Worm (Caenorhabditis elegans) whole organism, late embryonic: Measurements from ENCODE around the gene rps-23.

Experiments
- C08G9.2 ChIP-seq: sonication (generic microtip); optimal IDR thresholded peaks from 2 replicates; lab custom pipeline; 2016; ENCODE audit warnings: mild to moderate bottlenecking, missing genetic modification characterization, moderate library complexity, missing compliant biosample characterization
- C38D4.7 ChIP-seq: fragments of 200-800 bp; sonication (Bioruptor generic); optimal IDR thresholded peaks from 2 replicates; lab custom pipeline; 2018; ENCODE audit warnings: mild to moderate bottlenecking, missing genetic modification characterization, moderate library complexity, missing compliant biosample characterization
- F13H6.1 ChIP-seq: sonication (generic microtip); optimal IDR thresholded peaks from 2 replicates; lab custom pipeline; 2016; ENCODE audit warnings: missing genetic modification characterization, missing compliant biosample characterization
- K02D7.2 ChIP-seq: sonication (generic microtip); optimal IDR thresholded peaks from 2 replicates; lab custom pipeline; 2017; ENCODE audit warnings: mild to moderate bottlenecking, missing genetic modification characterization, missing compliant biosample characterization
- T23F11.4 ChIP-seq: fragments of 200-800 bp; sonication (Bioruptor generic); optimal IDR thresholded peaks from 2 replicates; lab custom pipeline; 2018; ENCODE audit warnings: mild to moderate bottlenecking, missing genetic modification characterization, missing compliant biosample characterization
- Y22D7AL.16 ChIP-seq: sonication (generic microtip); optimal IDR thresholded peaks from 2 replicates; lab custom pipeline; 2016; ENCODE audit warnings: missing genetic modification characterization, missing compliant biosample characterization
- ahr-1 ChIP-seq: sonication (generic microtip); optimal IDR thresholded peaks from 2 replicates; lab custom pipeline; 2016; ENCODE audit warnings: missing genetic modification characterization, missing compliant biosample characterization
- ama-1 ChIP-seq: fragments of 150-350 bp; optimal IDR thresholded peaks from 2 replicates; lab custom pipeline; 2014
- ceh-14 ChIP-seq: sonication (generic microtip); optimal IDR thresholded peaks from 2 replicates; lab custom pipeline; 2016; ENCODE audit warnings: missing genotype, missing genetic modification characterization, missing compliant biosample characterization
- ceh-18 ChIP-seq: sonication (generic microtip); optimal IDR thresholded peaks from 2 replicates; lab custom pipeline; 2016; ENCODE audit warnings: missing genetic modification characterization, missing compliant biosample characterization
- ceh-19 ChIP-seq: fragments of 200-800 bp; sonication (Bioruptor generic); optimal IDR thresholded peaks from 2 replicates; lab custom pipeline; 2018; ENCODE audit warnings: mild to moderate bottlenecking, missing genetic modification characterization, missing compliant biosample characterization
- ceh-2 ChIP-seq: sonication (generic microtip); optimal IDR thresholded peaks from 2 replicates; lab custom pipeline; 2016; ENCODE audit warnings: missing genotype, missing genetic modification characterization, missing compliant biosample characterization
- ceh-22 ChIP-seq: sonication (generic microtip); optimal IDR thresholded peaks from 2 replicates; lab custom pipeline; 2017; ENCODE audit warnings: missing biosample characterization, missing genetic modification characterization
- ceh-24 ChIP-seq: sonication (generic microtip); optimal IDR thresholded peaks from 2 replicates; lab custom pipeline; 2016; ENCODE audit warnings: mild to moderate bottlenecking, missing genetic modification characterization, missing compliant biosample characterization
- ceh-30 ChIP-seq: fragments of 150-350 bp; optimal IDR thresholded peaks from 2 replicates; lab custom pipeline; 2014; ENCODE audit warnings: missing biosample characterization, missing genetic modification characterization
- ceh-31 ChIP-seq: sonication (generic microtip); optimal IDR thresholded peaks from 2 replicates; lab custom pipeline; 2016; ENCODE audit warnings: missing genetic modification characterization, missing compliant biosample characterization
- ceh-34 ChIP-seq: sonication (generic microtip); optimal IDR thresholded peaks from 2 replicates; lab custom pipeline; 2016; ENCODE audit warnings: mild to moderate bottlenecking, missing genetic modification characterization, missing compliant biosample characterization
- ceh-45 ChIP-seq: fragments of 200-800 bp; sonication (Bioruptor generic); IDR thresholded peaks from 2 replicates; pipeline ENCODE4 v1.3.6; 2022; ENCODE audit warnings: missing genetic modification reagents, missing genetic modification characterization, missing compliant biosample characterization
- ceh-48 ChIP-seq: sonication (generic microtip); optimal IDR thresholded peaks from 2 replicates; lab custom pipeline; 2016; ENCODE audit warnings: missing genetic modification characterization, inconsistent platforms, missing compliant biosample characterization
- ceh-6 ChIP-seq: fragments of 200-800 bp; sonication (Bioruptor generic); optimal IDR thresholded peaks from 2 replicates; lab custom pipeline; 2018; ENCODE audit warnings: mild to moderate bottlenecking, missing genetic modification characterization, missing compliant biosample characterization
- ceh-9 ChIP-seq: sonication (generic microtip); optimal IDR thresholded peaks from 2 replicates; lab custom pipeline; 2016; ENCODE audit warnings: mild to moderate bottlenecking, missing genetic modification characterization, inconsistent platforms, missing compliant biosample characterization
- che-1 ChIP-seq: sonication (generic microtip); optimal IDR thresholded peaks from 2 replicates; lab custom pipeline; 2016; ENCODE audit warnings: mild to moderate bottlenecking, missing genetic modification characterization, missing compliant biosample characterization
- dmd-4 ChIP-seq: sonication (generic microtip); optimal IDR thresholded peaks from 2 replicates; lab custom pipeline; 2016; ENCODE audit warnings: borderline replicate concordance, missing genetic modification characterization, missing compliant biosample characterization
- elt-2 ChIP-seq: sonication (generic microtip); optimal IDR thresholded peaks from 2 replicates; lab custom pipeline; 2016; ENCODE audit warnings: missing genetic modification reagents, missing genetic modification characterization, missing compliant biosample characterization
- elt-4 ChIP-seq: sonication (generic microtip); optimal IDR thresholded peaks from 2 replicates; lab custom pipeline; 2016; ENCODE audit warnings: missing genetic modification characterization, missing compliant biosample characterization
- ets-4 ChIP-seq: sonication (generic microtip); optimal IDR thresholded peaks from 2 replicates; lab custom pipeline; 2016; ENCODE audit warnings: missing genetic modification characterization, missing compliant biosample characterization
- fax-1 ChIP-seq: sonication (generic microtip); optimal IDR thresholded peaks from 2 replicates; lab custom pipeline; 2016; ENCODE audit warnings: missing genotype, missing genetic modification characterization, missing compliant biosample characterization
- fkh-6 ChIP-seq: sonication (generic microtip); optimal IDR thresholded peaks from 2 replicates; lab custom pipeline; 2016; ENCODE audit warnings: missing genetic modification characterization, missing compliant biosample characterization
- gmeb-2 ChIP-seq: sonication (generic microtip); optimal IDR thresholded peaks from 2 replicates; lab custom pipeline; 2016; ENCODE audit warnings: missing genetic modification characterization, inconsistent platforms, missing compliant biosample characterization
- hlh-6 ChIP-seq: sonication (generic microtip); optimal IDR thresholded peaks from 2 replicates; lab custom pipeline; 2016; ENCODE audit warnings: missing genotype, missing genetic modification characterization, missing compliant biosample characterization
- hlh-8 ChIP-seq: sonication (generic microtip); optimal IDR thresholded peaks from 2 replicates; lab custom pipeline; 2016; ENCODE audit warnings: missing genotype, missing genetic modification characterization, missing compliant biosample characterization
- lim-6 ChIP-seq: sonication (generic microtip); optimal IDR thresholded peaks from 2 replicates; lab custom pipeline; 2016; ENCODE audit warnings: missing genetic modification characterization, missing compliant biosample characterization
- lin-11 ChIP-seq: fragments of 200-800 bp; sonication (Bioruptor generic); optimal IDR thresholded peaks from 2 replicates; lab custom pipeline; 2018; ENCODE audit warnings: mild to moderate bottlenecking, missing genetic modification characterization, missing compliant biosample characterization
- madf-2 ChIP-seq: sonication (generic microtip); optimal IDR thresholded peaks from 2 replicates; lab custom pipeline; 2017; ENCODE audit warnings: missing genetic modification characterization, missing compliant biosample characterization
- mec-3 ChIP-seq: sonication (generic microtip); optimal IDR thresholded peaks from 2 replicates; lab custom pipeline; 2016; ENCODE audit warnings: borderline replicate concordance, missing genetic modification characterization, missing compliant biosample characterization
- nfya-1 ChIP-seq: sonication (generic microtip); optimal IDR thresholded peaks from 2 replicates; lab custom pipeline; 2017; ENCODE audit warnings: missing genetic modification characterization, mild to moderate bottlenecking, missing compliant biosample characterization, antibody characterized with exemption, moderate library complexity
- npax-4 ChIP-seq: sonication (generic microtip); optimal IDR thresholded peaks from 2 replicates; lab custom pipeline; 2016; ENCODE audit warnings: missing genetic modification characterization, missing compliant biosample characterization
- odd-2 ChIP-seq: sonication (generic microtip); optimal IDR thresholded peaks from 2 replicates; lab custom pipeline; 2017; ENCODE audit warnings: antibody characterized with exemption, mild to moderate bottlenecking, missing genetic modification characterization, missing compliant biosample characterization
- pag-3 ChIP-seq: sonication (generic microtip); optimal IDR thresholded peaks from 2 replicates; lab custom pipeline; 2016; ENCODE audit warnings: missing compliant biosample characterization, missing genetic modification characterization, borderline replicate concordance
- pat-9 ChIP-seq: fragments of 200-800 bp; sonication (Bioruptor generic); optimal IDR thresholded peaks from 2 replicates; lab custom pipeline; 2018; ENCODE audit warnings: mild to moderate bottlenecking, missing genetic modification characterization, moderate library complexity, missing compliant biosample characterization
- pax-1 ChIP-seq: fragments of 150-350 bp; optimal IDR thresholded peaks from 2 replicates; lab custom pipeline; 2014; ENCODE audit warnings: missing biosample characterization, missing genetic modification characterization
- pha-2 ChIP-seq: sonication (generic microtip); optimal IDR thresholded peaks from 2 replicates; lab custom pipeline; 2017; ENCODE audit warnings: mild to moderate bottlenecking, missing genetic modification characterization, missing compliant biosample characterization
- pqm-1 ChIP-seq: sonication (generic microtip); optimal IDR thresholded peaks from 2 replicates; lab custom pipeline; 2016; ENCODE audit warnings: missing genetic modification characterization, missing compliant biosample characterization
- pros-1 ChIP-seq: fragments of 150-350 bp; optimal IDR thresholded peaks from 2 replicates; lab custom pipeline; 2014; ENCODE audit warnings: missing biosample characterization, missing genetic modification reagents, missing genetic modification characterization
- ref-2 ChIP-seq: sonication (generic microtip); optimal IDR thresholded peaks from 2 replicates; lab custom pipeline; 2016; ENCODE audit warnings: missing genetic modification characterization, missing compliant biosample characterization
- rnt-1 ChIP-seq: sonication (generic microtip); optimal IDR thresholded peaks from 2 replicates; lab custom pipeline; 2016; ENCODE audit warnings: missing genetic modification characterization, missing compliant biosample characterization
- sox-2 ChIP-seq: fragments of 200-800 bp; sonication (Bioruptor generic); IDR thresholded peaks from 2 replicates; pipeline ENCODE4 v1.3.6; 2022; ENCODE audit warnings: missing genetic modification reagents, missing genetic modification characterization, missing compliant biosample characterization
- tbx-2 ChIP-seq: sonication (generic microtip); optimal IDR thresholded peaks from 2 replicates; lab custom pipeline; 2016; ENCODE audit warnings: missing genetic modification characterization, missing compliant biosample characterization
- ttx-3 ChIP-seq: sonication (generic microtip); optimal IDR thresholded peaks from 2 replicates; lab custom pipeline; 2016; ENCODE audit warnings: missing genetic modification reagents, missing genetic modification characterization, missing compliant biosample characterization
- unc-55 ChIP-seq: sonication (generic microtip); optimal IDR thresholded peaks from 2 replicates; lab custom pipeline; 2017; ENCODE audit warnings: missing biosample characterization, missing genetic modification reagents, missing genetic modification characterization
- unc-86 ChIP-seq: sonication (generic microtip); optimal IDR thresholded peaks from 2 replicates; lab custom pipeline; 2016; ENCODE audit warnings: missing genetic modification characterization, missing compliant biosample characterization
- zip-5 ChIP-seq: sonication (generic microtip); optimal IDR thresholded peaks from 2 replicates; lab custom pipeline; 2016; ENCODE audit warnings: missing genetic modification characterization, missing compliant biosample characterization
- ztf-16 ChIP-seq: sonication (generic microtip); optimal IDR thresholded peaks from 2 replicates; lab custom pipeline; 2017; ENCODE audit warnings: missing genetic modification characterization, missing compliant biosample characterization

Gene rps-23

ce11 chrIV:12408625-12409024, 17.8 kb upstream of the rps-23 start, which contains the start of gene dsb-1:
TSS of gene dsb-1 (plus strand) at chrIV:12408925.
- TF ChIP-seq elt-4 (tag; lab: Kevin White, UChicago): no peak
- TF ChIP-seq ets-4 (tag; lab: Kevin White, UChicago): no peak
- TF ChIP-seq F13H6.1: no peak
- no peak for TF ChIP-seq ceh-14
- TF ChIP-seq pax-1 (tag; lab: Kevin White, UChicago): no peak
- TF ChIP-seq ceh-34 (tag; lab: Kevin White, UChicago): no peak
- TF ChIP-seq zip-5 (tag; lab: Kevin White, UChicago): no peak
- no peak for TF ChIP-seq madf-2
- no peak for TF ChIP-seq K02D7.2 (tag; lab: Kevin White, UChicago)
- TF ChIP-seq rnt-1 (tag; lab: Kevin White, UChicago): no peak

DNA sequence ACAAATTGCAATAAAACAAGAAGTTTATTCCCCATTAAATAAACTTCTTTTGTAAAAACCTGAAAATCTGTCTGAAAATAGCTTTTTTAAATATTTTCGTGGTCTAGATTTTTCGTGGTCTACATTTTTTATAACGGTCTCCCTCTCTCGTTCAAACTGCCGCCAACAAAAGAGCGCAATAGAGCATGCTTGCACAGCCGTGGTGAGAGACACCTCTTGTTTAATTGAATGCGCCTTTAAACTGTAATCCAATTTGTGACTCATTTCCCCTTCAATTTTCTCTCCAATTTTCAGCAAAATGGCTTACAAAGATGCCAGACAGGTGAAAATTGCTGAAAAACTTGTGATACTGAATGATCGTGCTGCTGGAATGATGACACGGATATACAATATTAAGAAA, 13.3 kb upstream of the rps-23 start, which contains the start of gene gex-3:
Gene gex-3 (plus strand): TSS at position 295 of the 400 bp plus-strand sequence.
- peak; percentile 32 for TF ChIP-seq ref-2 (tag; lab: Kevin White, UChicago)
- no peak for TF ChIP-seq pat-9
- no peak for TF ChIP-seq Y22D7AL.16 (tag; lab: Kevin White, UChicago)
- TF ChIP-seq elt-4 (tag; lab: Kevin White, UChicago): no peak
- no peak for TF ChIP-seq ceh-6 (GFP tag; lab: Kevin White, UChicago)
- TF ChIP-seq ceh-31 (tag; lab: Kevin White, UChicago): peak; percentile 81
- TF ChIP-seq fax-1 (tag; lab: Kevin White, UChicago): no peak
- TF ChIP-seq fkh-6: no peak
- TF ChIP-seq ama-1 (lab: Kevin White, UChicago): no peak
- TF ChIP-seq ceh-24: no peak
- no peak for TF ChIP-seq npax-4 (tag; lab: Kevin White, UChicago)
- no peak for TF ChIP-seq pax-1 (tag; lab: Kevin White, UChicago)
- no peak for TF ChIP-seq ceh-19 (GFP tag; lab: Kevin White, UChicago)
- peak; percentile 61 for TF ChIP-seq nfya-1 (tag; lab: Kevin White, UChicago)
- TF ChIP-seq pros-1 (tag; lab: Kevin White, UChicago): no peak
- no peak for TF ChIP-seq ceh-30 (tag; lab: Kevin White, UChicago)
- TF ChIP-seq ttx-3: no peak
- peak; percentile 19 for TF ChIP-seq rnt-1 (tag; lab: Kevin White, UChicago)
- TF ChIP-seq gmeb-2 (tag; lab: Kevin White, UChicago): no peak
- TF ChIP-seq hlh-8 (tag; lab: Kevin White, UChicago): no peak
- no peak for TF ChIP-seq ahr-1 (tag; lab: Kevin White, UChicago)
- TF ChIP-seq odd-2: no peak
- TF ChIP-seq pha-2: no peak
- TF ChIP-seq ceh-18 (tag; lab: Kevin White, UChicago): peak; percentile 47
- TF ChIP-seq hlh-6 (tag; lab: Kevin White, UChicago): no peak
- no peak for TF ChIP-seq unc-86 (tag; lab: Kevin White, UChicago)
- TF ChIP-seq ceh-45: no peak
- no peak for TF ChIP-seq ceh-48 (tag; lab: Kevin White, UChicago)
- no peak for TF ChIP-seq mec-3 (tag; lab: Kevin White, UChicago)
- no peak for TF ChIP-seq madf-2
- TF ChIP-seq C08G9.2 (tag; lab: Kevin White, UChicago): no peak
- TF ChIP-seq ceh-2 (tag; lab: Kevin White, UChicago): peak; percentile 33
- no peak for TF ChIP-seq sox-2 (GFP tag; lab: Robert Waterston, UW)
- TF ChIP-seq C38D4.7 (GFP tag; lab: Kevin White, UChicago): no peak
- no peak for TF ChIP-seq ztf-16 (tag; lab: Kevin White, UChicago)
- no peak for TF ChIP-seq che-1 (tag; lab: Kevin White, UChicago)
- no peak for TF ChIP-seq lin-11 (tag; lab: Kevin White, UChicago)
- TF ChIP-seq ceh-22 (tag; lab: Kevin White, UChicago): no peak
- TF ChIP-seq dmd-4 (tag; lab: Kevin White, UChicago): no peak
- no peak for TF ChIP-seq pqm-1
- no peak for TF ChIP-seq T23F11.4
- no peak for TF ChIP-seq pag-3 (tag; lab: Kevin White, UChicago)
- no peak for TF ChIP-seq ceh-9 (tag; lab: Kevin White, UChicago)
- peak; percentile 34 for TF ChIP-seq tbx-2
- peak; percentile 58 for TF ChIP-seq unc-55 (GFP tag; lab: Kevin White, UChicago)
- no peak for TF ChIP-seq lim-6 (tag; lab: Kevin White, UChicago)
- no peak for TF ChIP-seq elt-2 (tag; lab: Kevin White, UChicago)
